Worm (Caenorhabditis elegans): ENCODE measurements around the gene ZC302.3.

Gene ZC302.3

ce11 chrV:10741357-10741756 is at the start of gene ZC302.3:
Gene ZC302.3, minus strand, starts transcription at chrV:10741457.
- no peak for TF ChIP-seq unc-62 (GFP tag; optimal IDR thresholded peaks at IDR 0.05)

- TF ChIP-seq unc-62 (GFP tag; optimal IDR thresholded peaks at IDR 0.05) = no peak
Measured at ce11 chrV:10790921-10791320, 49.7 kb upstream of the ZC302.3 start, which contains the start of gene D1054.9. Gene D1054.9, minus strand, starts transcription at chrV:10791057.

ce11 chrV:10784011-10784410 is 42.8 kb upstream of the ZC302.3 start, which contains the start of gene D1054.8:
Gene D1054.8, plus strand, starts transcription at chrV:10784311.
- TF ChIP-seq unc-62 (GFP tag; optimal IDR thresholded peaks at IDR 0.05) = no peak

ce11 chrV:10776528-10777055 is 35.3 kb upstream of the ZC302.3 start, which contains the start of gene D1054.5:
Gene D1054.5, minus strand, starts transcription at chrV:10776578.
- TF ChIP-seq unc-62 (GFP tag; optimal IDR thresholded peaks at IDR 0.05) = no peak

- no peak for TF ChIP-seq unc-62 (GFP tag; optimal IDR thresholded peaks at IDR 0.05)
Measured at ce11 chrV:10773216-10773615, 32.0 kb upstream of the ZC302.3 start.

- TF ChIP-seq unc-62 (GFP tag; optimal IDR thresholded peaks at IDR 0.05) = no peak
Measured at ce11 chrV:10771390-10771789, 30.1 kb upstream of the ZC302.3 start, which contains the start of gene D1054.3. Gene D1054.3, plus strand, starts transcription at chrV:10771451.

ce11 chrV:10770026-10770425 is 28.8 kb upstream of the ZC302.3 start, which contains the start of the genes D1054.1 and pas-2:
Gene D1054.1, minus strand, starts transcription at chrV:10770217.
Gene pas-2, plus strand, starts transcription at chrV:10770368.
- no peak for TF ChIP-seq unc-62 (GFP tag; optimal IDR thresholded peaks at IDR 0.05)

- no peak for TF ChIP-seq unc-62 (GFP tag; optimal IDR thresholded peaks at IDR 0.05)
Measured at ce11 chrV:10768892-10769291, 27.6 kb upstream of the ZC302.3 start.

ce11 chrV:10764066-10764465 is 22.8 kb upstream of the ZC302.3 start, which contains the start of gene ocr-1:
Gene ocr-1, plus strand, starts transcription at chrV:10764366.
- no peak for TF ChIP-seq unc-62 (GFP tag; optimal IDR thresholded peaks at IDR 0.05)

ce11 chrV:10762695-10763094 is 21.4 kb upstream of the ZC302.3 start, which contains the start of gene sre-6:
Gene sre-6, minus strand, starts transcription at chrV:10762795.
- no peak for TF ChIP-seq unc-62 (GFP tag; optimal IDR thresholded peaks at IDR 0.05)

ce11 chrV:10760839-10761238 is 19.6 kb upstream of the ZC302.3 start:
- no peak for TF ChIP-seq unc-62 (GFP tag; optimal IDR thresholded peaks at IDR 0.05)

ce11 chrV:10758658-10759057 is 17.4 kb upstream of the ZC302.3 start, which contains the start of gene F28H7.8:
Gene F28H7.8, plus strand, starts transcription at chrV:10758958.
- TF ChIP-seq unc-62 (GFP tag; optimal IDR thresholded peaks at IDR 0.05) = no peak

- TF ChIP-seq unc-62 (GFP tag; optimal IDR thresholded peaks at IDR 0.05) = no peak
Measured at ce11 chrV:10757128-10757527, 15.9 kb upstream of the ZC302.3 start.

ce11 chrV:10756698-10757097 is 15.4 kb upstream of the ZC302.3 start, which contains the start of gene irld-6:
Gene irld-6, minus strand, starts transcription at chrV:10756798.
- no peak for TF ChIP-seq unc-62 (GFP tag; optimal IDR thresholded peaks at IDR 0.05)

- no peak for TF ChIP-seq unc-62 (GFP tag; optimal IDR thresholded peaks at IDR 0.05)
Measured at ce11 chrV:10754050-10754449, 12.8 kb upstream of the ZC302.3 start, which contains the start of gene F28H7.7. Gene F28H7.7, minus strand, starts transcription at chrV:10754150.

- no peak for TF ChIP-seq unc-62 (GFP tag; optimal IDR thresholded peaks at IDR 0.05)
Measured at ce11 chrV:10750630-10751029, 9.4 kb upstream of the ZC302.3 start, which contains the start of gene F28H7.3. Gene F28H7.3, minus strand, starts transcription at chrV:10750788.

ce11 chrV:10747263-10747951 is 6.2 kb upstream of the ZC302.3 start, which contains the start of the genes selt-1.2 and F28H7.2:
Gene selt-1.2, minus strand, starts transcription at chrV:10747363.
Gene F28H7.2, plus strand, starts transcription at chrV:10747901.
- TF ChIP-seq unc-62 (GFP tag; optimal IDR thresholded peaks at IDR 0.05) = no peak
